Fruit fly (Drosophila melanogaster) whole organism, embryonic: ENCODE measurements around the gene Acbp6.
A peak's percentile ranks its signal among the peaks of the same experiment; 100 is the strongest.

Experiments
- Bteb2 ChIP-seq: fragments of 200-800 bp; sonication (Bioruptor generic); optimal IDR thresholded peaks from 2 replicates; lab custom pipeline; 2016; ENCODE audit warnings: missing biosample characterization, missing genetic modification characterization
- CG10979 ChIP-seq: fragments of 200-800 bp; sonication (Bioruptor generic); optimal IDR thresholded peaks from 2 replicates; lab custom pipeline; 2018; ENCODE audit warnings: missing biosample characterization, mild to moderate bottlenecking, missing genetic modification characterization, moderate library complexity
- CG17829 ChIP-seq: fragments of 200-800 bp; optimal IDR thresholded peaks from 2 replicates; lab custom pipeline; 2019; ENCODE audit warnings: missing biosample characterization, mild to moderate bottlenecking, missing genetic modification characterization, moderate library complexity
- CG1832 ChIP-seq: fragments of 200-800 bp; sonication (Bioruptor generic); optimal IDR thresholded peaks from 2 replicates; lab custom pipeline; 2017; ENCODE audit warnings: missing biosample characterization, mild to moderate bottlenecking, missing genetic modification characterization, inconsistent platforms
- CG18619 ChIP-seq: fragments of 200-800 bp; sonication (Bioruptor generic); optimal IDR thresholded peaks from 3 replicates; lab custom pipeline; 2017; ENCODE audit warnings: missing biosample characterization, mild to moderate bottlenecking, missing genetic modification characterization
- CG2889 ChIP-seq: fragments of 200-800 bp; sonication (Bioruptor generic); IDR thresholded peaks from 3 replicates; pipeline ENCODE4 v1.3.6; 2022; ENCODE audit warnings: missing biosample characterization, missing genetic modification characterization
- CG30020 ChIP-seq: fragments of 200-800 bp; optimal IDR thresholded peaks from 2 replicates; lab custom pipeline; 2019; ENCODE audit warnings: missing biosample characterization, mild to moderate bottlenecking, missing genetic modification characterization, moderate library complexity
- CG30403 ChIP-seq: fragments of 200-800 bp; sonication (Bioruptor generic); optimal IDR thresholded peaks from 3 replicates; lab custom pipeline; 2016; ENCODE audit warnings: missing biosample characterization, missing genetic modification characterization
- CG31224 ChIP-seq: fragments of 200-800 bp; sonication (Bioruptor generic); IDR thresholded peaks from 2 replicates; pipeline ENCODE4 v1.3.6; 2022; ENCODE audit warnings: missing biosample characterization, missing genetic modification characterization
- CG3407 ChIP-seq: fragments of 200-800 bp; sonication (Bioruptor generic); optimal IDR thresholded peaks from 2 replicates; lab custom pipeline; 2018; ENCODE audit warnings: missing biosample characterization, mild to moderate bottlenecking, missing genetic modification characterization
- CG43689 ChIP-seq: fragments of 200-800 bp; sonication (Bioruptor generic); IDR thresholded peaks from 2 replicates; pipeline ENCODE4 v1.3.6; 2022; ENCODE audit warnings: missing biosample characterization, missing genetic modification characterization
- CG6254 ChIP-seq: fragments of 200-800 bp; sonication (Bioruptor generic); optimal IDR thresholded peaks from 3 replicates; lab custom pipeline; 2017; ENCODE audit warnings: mild to moderate bottlenecking, missing biosample characterization, missing genetic modification reagents, missing genetic modification characterization
- CG6765 ChIP-seq: fragments of 200-800 bp; sonication (Bioruptor generic); optimal IDR thresholded peaks from 3 replicates; lab custom pipeline; 2017; ENCODE audit warnings: missing biosample characterization, mild to moderate bottlenecking, missing genetic modification characterization
- CG7556 ChIP-seq: fragments of 200-800 bp; sonication (Bioruptor generic); optimal IDR thresholded peaks from 2 replicates; lab custom pipeline; 2017; ENCODE audit warnings: missing biosample characterization, mild to moderate bottlenecking, missing genetic modification characterization
- CG7786 ChIP-seq: fragments of 200-800 bp; sonication (Bioruptor generic); optimal IDR thresholded peaks from 2 replicates; lab custom pipeline; 2016; ENCODE audit warnings: missing biosample characterization, missing genetic modification characterization
- CG7928 ChIP-seq: fragments of 200-800 bp; sonication (Bioruptor generic); optimal IDR thresholded peaks from 2 replicates; lab custom pipeline; 2017; ENCODE audit warnings: missing biosample characterization, mild to moderate bottlenecking, missing genetic modification characterization
- CG7987 ChIP-seq: fragments of 200-800 bp; sonication (Bioruptor generic); optimal IDR thresholded peaks from 2 replicates; lab custom pipeline; 2018; ENCODE audit warnings: missing biosample characterization, mild to moderate bottlenecking, missing genetic modification characterization, moderate library complexity
- CG8388 ChIP-seq: fragments of 200-800 bp; sonication (Bioruptor generic); optimal IDR thresholded peaks from 2 replicates; lab custom pipeline; 2019; ENCODE audit warnings: missing biosample characterization, mild to moderate bottlenecking, missing genetic modification characterization, moderate library complexity
- CG8478 ChIP-seq: fragments of >200 bp; optimal IDR thresholded peaks from 2 replicates; lab custom pipeline; 2018
- CG8924 ChIP-seq: fragments of 200-800 bp; optimal IDR thresholded peaks from 3 replicates; lab custom pipeline; 2019; ENCODE audit warnings: missing biosample characterization, mild to moderate bottlenecking, missing genetic modification characterization, moderate library complexity
- CG8944 ChIP-seq: fragments of 200-800 bp; sonication (Bioruptor generic); optimal IDR thresholded peaks from 3 replicates; lab custom pipeline; 2016; ENCODE audit warnings: missing biosample characterization, missing genetic modification characterization
- CG9215 ChIP-seq: fragments of 200-800 bp; sonication (Bioruptor generic); IDR thresholded peaks from 2 replicates; pipeline ENCODE4 v1.3.6; 2022; ENCODE audit warnings: missing biosample characterization, missing genetic modification characterization
- Dref ChIP-seq: fragments of 200-800 bp; sonication (Bioruptor generic); IDR thresholded peaks from 2 replicates; pipeline ENCODE4 v1.3.6; 2022; ENCODE audit warnings: missing biosample characterization, missing genetic modification characterization
- ERR ChIP-seq: fragments of 200-800 bp; sonication (Bioruptor generic); optimal IDR thresholded peaks from 2 replicates; lab custom pipeline; 2016; ENCODE audit warnings: missing biosample characterization, missing genetic modification characterization
- H2.0 ChIP-seq: fragments of 200-800 bp; sonication (Bioruptor generic); IDR thresholded peaks from 2 replicates; pipeline ENCODE4 v1.3.6; 2022; ENCODE audit warnings: missing biosample characterization, missing genetic modification characterization
- Hmx ChIP-seq: fragments of 200-800 bp; sonication (Bioruptor generic); optimal IDR thresholded peaks from 2 replicates; lab custom pipeline; 2016; ENCODE audit warnings: missing biosample characterization, missing genetic modification characterization
- Jarid2 ChIP-seq: fragments of 200-800 bp; sonication (Bioruptor generic); optimal IDR thresholded peaks from 3 replicates; lab custom pipeline; 2017; ENCODE audit warnings: mild to moderate bottlenecking, missing biosample characterization, missing genetic modification reagents, missing genetic modification characterization
- Lhr ChIP-seq: fragments of 200-800 bp; sonication (Bioruptor generic); optimal IDR thresholded peaks from 3 replicates; lab custom pipeline; 2017; ENCODE audit warnings: mild to moderate bottlenecking, missing biosample characterization, missing genetic modification reagents, missing genetic modification characterization
- Med ChIP-seq: fragments of 200-800 bp; sonication (Bioruptor generic); peaks from one replicate; lab custom pipeline; 2016; ENCODE audit warnings: missing biosample characterization, missing genetic modification characterization, mild to moderate bottlenecking, inconsistent platforms, moderate library complexity
- Myb ChIP-seq: fragments of 200-800 bp; sonication (Bioruptor generic); optimal IDR thresholded peaks from 2 replicates; lab custom pipeline; 2016; ENCODE audit warnings: missing biosample characterization, missing genetic modification characterization
- NC2β ChIP-seq: fragments of 200-800 bp; sonication (Bioruptor generic); optimal IDR thresholded peaks from 2 replicates; lab custom pipeline; 2016; ENCODE audit warnings: missing biosample characterization, missing genetic modification characterization
- NK7.1 ChIP-seq: fragments of 200-800 bp; sonication (Bioruptor generic); optimal IDR thresholded peaks from 3 replicates; lab custom pipeline; 2016; ENCODE audit warnings: missing biosample characterization, missing genetic modification characterization
- Nf-YA ChIP-seq: fragments of 200-800 bp; sonication (Bioruptor generic); IDR thresholded peaks from 2 replicates; pipeline ENCODE4 v1.3.6; 2022; ENCODE audit warnings: missing biosample characterization, missing genetic modification characterization
- Scr ChIP-seq: fragments of 200-800 bp; sonication (Bioruptor generic); IDR thresholded peaks from 2 replicates; pipeline ENCODE4 v1.3.6; 2022; ENCODE audit warnings: missing biosample characterization, missing genetic modification characterization; ENCODE audit not compliant: partially characterized antibody
- Spps ChIP-seq: fragments of 200-800 bp; sonication (Bioruptor generic); optimal IDR thresholded peaks from 2 replicates; lab custom pipeline; 2018; ENCODE audit warnings: missing biosample characterization, mild to moderate bottlenecking, missing genetic modification characterization
- Ssrp ChIP-seq: fragments of 200-800 bp; sonication (Bioruptor generic); optimal IDR thresholded peaks from 2 replicates; lab custom pipeline; 2018; ENCODE audit warnings: missing biosample characterization, mild to moderate bottlenecking, missing genetic modification characterization, moderate library complexity
- Usf ChIP-seq: fragments of 200-800 bp; sonication (Bioruptor generic); optimal IDR thresholded peaks from 2 replicates; lab custom pipeline; 2017; ENCODE audit warnings: missing genotype, missing biosample characterization, missing genetic modification characterization
- amos ChIP-seq: fragments of 200-800 bp; sonication (Bioruptor generic); IDR thresholded peaks from 2 replicates; pipeline ENCODE4 v1.3.6; 2022; ENCODE audit warnings: missing biosample characterization, missing genetic modification characterization; ENCODE audit not compliant: partially characterized antibody
- chm ChIP-seq: fragments of 200-800 bp; sonication (Bioruptor generic); IDR thresholded peaks from 2 replicates; pipeline ENCODE4 v1.3.6; 2022; ENCODE audit warnings: missing biosample characterization, missing genetic modification characterization
- dm ChIP-seq: fragments of 200-800 bp; sonication (Bioruptor generic); optimal IDR thresholded peaks from 3 replicates; lab custom pipeline; 2016; ENCODE audit warnings: missing biosample characterization, missing genetic modification characterization
- eyg ChIP-seq: fragments of 200-800 bp; sonication (Bioruptor generic); optimal IDR thresholded peaks from 3 replicates; lab custom pipeline; 2016; ENCODE audit warnings: missing biosample characterization, missing genetic modification characterization
- fru ChIP-seq: fragments of >200 bp; optimal IDR thresholded peaks from 2 replicates; lab custom pipeline; 2017
- gce ChIP-seq: fragments of 200-800 bp; sonication (Bioruptor generic); IDR thresholded peaks from 3 replicates; pipeline ENCODE4 v1.3.6; 2022; ENCODE audit warnings: missing biosample characterization, missing genetic modification characterization
- gcm ChIP-seq: fragments of 200-800 bp; sonication (Bioruptor generic); optimal IDR thresholded peaks from 2 replicates; lab custom pipeline; 2019; ENCODE audit warnings: missing biosample characterization, mild to moderate bottlenecking, missing genetic modification characterization, moderate library complexity
- gcm2 ChIP-seq: fragments of 200-800 bp; sonication (Bioruptor generic); optimal IDR thresholded peaks from 2 replicates; lab custom pipeline; 2016; ENCODE audit warnings: missing biosample characterization, missing genetic modification characterization
- her ChIP-seq: fragments of 200-800 bp; sonication (Bioruptor generic); optimal IDR thresholded peaks from 2 replicates; lab custom pipeline; 2016; ENCODE audit warnings: missing biosample characterization, missing genetic modification characterization
- lbe ChIP-seq: fragments of 200-800 bp; sonication (Bioruptor generic); optimal IDR thresholded peaks from 2 replicates; lab custom pipeline; 2016; ENCODE audit warnings: missing biosample characterization, mild to moderate bottlenecking, missing genetic modification characterization
- maf-S ChIP-seq: fragments of 200-800 bp; sonication (Bioruptor generic); optimal IDR thresholded peaks from 2 replicates; lab custom pipeline; 2016; ENCODE audit warnings: missing biosample characterization, missing genetic modification characterization
- phol ChIP-seq: fragments of 200-800 bp; sonication (Bioruptor generic); optimal IDR thresholded peaks from 3 replicates; lab custom pipeline; 2018; ENCODE audit warnings: missing biosample characterization, mild to moderate bottlenecking, missing genetic modification characterization, moderate library complexity
- row ChIP-seq: fragments of 200-800 bp; sonication (Bioruptor generic); IDR thresholded peaks from 3 replicates; pipeline ENCODE4 v1.3.6; 2022; ENCODE audit warnings: missing biosample characterization, missing genetic modification characterization
- tin ChIP-seq: fragments of 200-800 bp; sonication (Bioruptor generic); optimal IDR thresholded peaks from 3 replicates; lab custom pipeline; 2016; ENCODE audit warnings: missing biosample characterization, missing genetic modification characterization

The Acbp6 gene

DNA sequence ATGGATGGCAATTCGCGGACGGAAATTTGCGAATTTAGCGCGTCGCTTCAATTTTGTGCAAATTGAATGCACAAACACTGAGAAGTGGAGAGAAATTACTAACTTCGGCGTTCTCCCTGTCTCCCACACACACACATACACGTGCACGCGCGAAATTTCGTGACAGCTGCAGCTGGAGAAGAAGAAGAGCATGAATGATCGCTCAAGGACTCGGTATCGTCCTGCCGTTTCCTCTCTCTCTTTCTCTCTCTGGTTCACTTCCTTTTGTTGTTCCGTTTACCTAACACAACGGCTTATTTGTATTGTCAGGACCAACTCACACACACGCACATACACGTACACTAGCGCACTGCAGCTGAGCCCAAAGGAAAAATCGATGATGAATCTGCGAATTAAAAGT lies 27.5 kb downstream of the Acbp6 start (continued):
- peak; percentile 39 for TF ChIP-seq CG1832 (GFP tag; lab: Kevin White, UChicago)
- TF ChIP-seq Nf-YA: no peak

DNA sequence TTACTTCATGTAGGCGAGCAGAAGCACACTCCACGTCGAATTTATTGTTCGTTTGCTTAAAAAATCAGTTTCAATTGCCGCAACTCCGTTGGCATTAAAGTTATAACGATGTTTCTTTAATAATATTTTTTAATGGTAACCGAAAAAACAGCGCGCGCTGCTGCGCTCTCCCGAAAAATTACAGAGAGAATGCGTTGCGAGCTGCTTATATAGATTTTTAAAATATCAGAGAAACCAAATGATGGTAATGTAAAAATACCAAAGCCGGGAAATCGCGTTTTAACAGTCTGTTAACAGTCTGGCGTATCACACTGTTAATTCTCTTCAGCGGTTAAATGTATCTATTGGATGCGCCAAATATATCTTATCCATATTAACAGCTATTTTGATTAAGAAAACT lies 28.2 kb downstream of the Acbp6 start, which contains the start of gene corn:
Gene corn (minus strand): TSS at position 184 of the 400 bp plus-strand sequence.
- TF ChIP-seq CG8388 (no peak), CG7928 (GFP tag; lab: Kevin White, UChicago) (no peak), eyg (GFP tag; lab: Kevin White, UChicago) (no peak), CG17829 (peak; percentile 15), Spps (no peak), Hmx (GFP tag; lab: Kevin White, UChicago) (no peak), dm (GFP tag; lab: Kevin White, UChicago) (no peak), CG43689 (GFP tag; lab: Robert Waterston, UW) (no peak), Ssrp (tag; lab: Kevin White, UChicago) (no peak), CG6254 (GFP tag; lab: Kevin White, UChicago) (no peak), CG9215 (no peak), H2.0 (GFP tag; lab: Robert Waterston, UW) (no peak), CG7987 (GFP tag; lab: Kevin White, UChicago) (peak; percentile 0), CG2889 (GFP tag; lab: Robert Waterston, UW) (no peak), fru (lab: Kevin White, UChicago) (no peak), row (peak; percentile 20; the same call in 1 of the 3 replicates), Dref (no peak), CG6765 (GFP tag; lab: Kevin White, UChicago) (no peak), lbe (GFP tag; lab: Kevin White, UChicago) (no peak), gce (GFP tag; lab: Robert Waterston, UW) (no peak), NK7.1 (GFP tag; lab: Kevin White, UChicago) (no peak), amos (GFP tag; lab: Robert Waterston, UW) (peak; percentile 42; the same call in 1 of the 2 replicates), CG7786 (no peak), CG18619 (GFP tag; lab: Kevin White, UChicago) (no peak), CG8944 (no peak), Lhr (no peak), NC2β (no peak), CG10979 (tag; lab: Kevin White, UChicago) (no peak), ERR (no peak), CG30403 (GFP tag; lab: Kevin White, UChicago) (no peak), Scr (GFP tag; lab: Robert Waterston, UW) (0 out of 2 replicates have a peak, but pooled peaks have one; percentile 8), Myb (GFP tag; lab: Kevin White, UChicago) (no peak), Med (GFP tag; lab: Kevin White, UChicago) (peak; percentile 72), maf-S (GFP tag; lab: Kevin White, UChicago) (no peak), CG30020 (tag; lab: Kevin White, UChicago) (no peak), CG7556 (GFP tag; lab: Kevin White, UChicago) (no peak), phol (tag; lab: Kevin White, UChicago) (no peak), CG31224 (GFP tag; lab: Robert Waterston, UW) (no peak), her (no peak), gcm2 (GFP tag; lab: Kevin White, UChicago) (no peak), tin (no peak), Jarid2 (GFP tag; lab: Kevin White, UChicago) (peak; percentile 87), Bteb2 (GFP tag; lab: Kevin White, UChicago) (no peak), gcm (GFP tag; lab: Kevin White, UChicago) (no peak), CG3407 (no peak), Usf (no peak), CG8924 (tag; lab: Kevin White, UChicago) (peak; percentile 67), chm (GFP tag; lab: Robert Waterston, UW) (peak; percentile 62), CG8478 (lab: Kevin White, UChicago) (no peak)
